Worm (Caenorhabditis elegans): ENCODE data around the gene mfsd-10.
A peak's percentile ranks its signal among the peaks of the same experiment; 100 is the strongest.

The mfsd-10 gene

DNA sequence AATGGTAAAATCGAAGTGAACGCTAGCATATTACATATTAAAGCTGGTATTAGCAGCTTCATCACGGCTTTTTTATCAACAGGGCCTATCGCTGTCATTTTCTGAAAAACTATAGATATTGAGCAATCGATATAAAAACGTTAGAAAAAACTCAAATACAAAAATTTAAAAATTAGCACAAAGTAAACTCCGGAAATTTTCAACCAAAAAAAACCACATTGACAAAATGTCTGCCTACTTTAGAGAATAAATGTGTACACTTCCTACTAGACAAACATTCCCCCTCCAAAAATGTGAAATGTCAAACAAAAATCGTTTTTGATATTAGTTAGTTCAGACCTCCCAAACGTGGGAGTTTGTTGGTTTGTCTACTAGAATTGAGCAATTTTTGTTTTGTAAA lies at the start of gene mfsd-10:
TSS of gene mfsd-10 (minus strand) at position 101 of the 400 bp plus-strand sequence.
- no peak for TF ChIP-seq unc-120 (tag; optimal IDR thresholded peaks at IDR 0.05; ENCODE audit: poor library complexity, severe bottlenecking)
- TF ChIP-seq nhr-28 (tag; optimal IDR thresholded peaks at IDR 0.05) = no peak
- no peak for TF ChIP-seq ces-1 (GFP tag; optimal IDR thresholded peaks at IDR 0.05)
- no peak for TF ChIP-seq nhr-2 (tag; optimal IDR thresholded peaks at IDR 0.05)
- no peak for TF ChIP-seq unc-39 (tag; optimal IDR thresholded peaks at IDR 0.05)
- no peak for TF ChIP-seq sem-2 (GFP tag; optimal IDR thresholded peaks at IDR 0.05)

DNA sequence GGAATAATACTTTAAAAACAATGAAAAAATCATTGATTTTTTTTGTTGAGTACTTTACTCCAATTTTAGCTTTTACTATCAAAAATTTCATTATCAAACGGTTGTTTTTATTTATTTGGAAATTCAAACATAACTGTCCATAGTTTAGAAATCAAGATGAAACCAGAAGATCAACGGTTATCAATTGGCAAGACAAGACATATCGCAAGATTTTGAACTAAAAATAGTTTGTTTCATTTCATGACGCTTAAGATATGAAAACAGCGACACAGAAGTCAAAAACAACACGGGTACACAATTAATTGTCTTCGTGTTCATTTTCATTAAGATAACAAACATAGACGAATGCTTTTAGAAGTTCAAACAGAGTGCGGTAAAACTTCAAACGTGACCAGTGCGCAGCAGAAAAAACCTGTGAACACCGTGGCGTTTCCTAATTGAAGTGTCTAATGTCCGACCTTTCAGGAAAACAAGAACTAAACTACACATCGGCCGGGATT lies 49.1 kb upstream of the mfsd-10 start:
- TF ChIP-seq ces-1 (GFP tag; optimal IDR thresholded peaks at IDR 0.05) = no peak

DNA sequence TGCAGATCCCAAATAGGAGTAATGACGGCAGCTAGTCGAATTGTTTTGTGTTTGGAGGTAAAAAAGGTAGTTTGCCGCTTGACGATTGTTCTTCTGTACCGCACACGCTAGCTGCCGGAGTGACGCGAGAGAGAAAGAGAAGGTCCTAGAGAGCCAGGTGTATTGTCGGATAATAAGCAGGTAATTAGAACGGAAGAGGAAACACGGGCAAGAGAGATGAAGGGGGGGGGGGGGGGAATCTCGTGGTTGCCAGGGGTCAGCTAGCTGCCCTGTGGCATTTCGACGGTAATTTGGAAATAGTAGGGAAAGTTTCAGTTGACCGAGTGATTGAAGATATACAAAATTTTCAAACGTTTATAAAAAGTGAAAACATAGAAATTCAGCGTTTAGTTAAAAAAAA lies 45.4 kb upstream of the mfsd-10 start, which contains the start of gene crb-1:
TSS of gene crb-1 (minus strand) at position 147 of the 400 bp plus-strand sequence.
- TF ChIP-seq tbx-8 (GFP tag; optimal IDR thresholded peaks at IDR 0.05) (no peak), sptf-1 (tag; optimal IDR thresholded peaks at IDR 0.05) (peak; percentile 62), mls-2 (tag; optimal IDR thresholded peaks at IDR 0.05) (peak; percentile 64), sem-2 (GFP tag; optimal IDR thresholded peaks at IDR 0.05) (no peak), ham-2 (GFP tag; optimal IDR thresholded peaks at IDR 0.05) (peak; percentile 49), nhr-28 (tag; optimal IDR thresholded peaks at IDR 0.05) (no peak), snpc-4 (tag; optimal IDR thresholded peaks at IDR 0.05) (no peak)

DNA sequence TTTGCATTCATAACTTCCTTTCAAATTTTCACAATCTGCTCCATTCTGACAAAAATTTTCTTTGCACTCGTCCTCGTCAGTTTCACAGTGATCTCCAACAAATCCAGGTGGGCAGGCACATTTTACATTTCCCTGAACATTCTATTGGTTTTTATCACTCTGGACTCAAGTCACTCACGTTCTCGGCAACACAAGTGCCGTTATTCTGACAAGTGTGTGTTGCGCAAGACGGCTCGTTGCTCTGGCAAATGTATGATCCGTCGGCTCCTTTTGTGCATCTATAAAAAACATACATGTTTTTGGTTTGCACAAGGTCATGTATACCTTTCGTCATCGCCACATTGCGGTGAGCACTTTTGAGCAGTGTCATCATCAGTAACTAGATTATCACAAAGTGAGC lies 44.2 kb upstream of the mfsd-10 start:
- no peak for TF ChIP-seq pha-4 (tag; optimal IDR thresholded peaks at IDR 0.05)
- TF ChIP-seq nhr-237 (tag; optimal IDR thresholded peaks at IDR 0.05) = no peak
- peak; percentile 42 for TF ChIP-seq zip-8 (tag; optimal IDR thresholded peaks at IDR 0.05)

DNA sequence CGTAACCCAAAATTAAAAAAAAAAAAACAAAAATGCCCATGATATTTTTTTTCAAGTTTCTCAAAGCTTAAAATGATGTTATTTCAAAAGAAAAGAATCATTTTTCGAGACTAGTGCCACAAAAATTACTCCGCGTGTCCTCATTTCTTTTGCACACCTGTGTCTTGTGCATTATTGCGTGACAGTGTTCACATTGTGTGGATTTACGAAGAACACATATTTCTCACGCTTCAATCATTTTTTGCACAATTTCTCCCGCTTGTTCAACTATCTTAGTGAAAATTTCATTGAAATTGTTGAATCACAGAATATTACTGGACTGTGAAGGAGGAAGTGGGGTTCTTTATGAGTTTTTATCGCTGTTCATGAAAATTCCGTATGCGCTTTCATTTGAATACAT lies 40.4 kb upstream of the mfsd-10 start:
- TF ChIP-seq ceh-43 (GFP tag; optimal IDR thresholded peaks at IDR 0.05) (no peak), elt-1 (tag; optimal IDR thresholded peaks at IDR 0.05; ENCODE audit: borderline replicate concordance, insufficient read depth) (no peak), lin-13 (tag; optimal IDR thresholded peaks at IDR 0.05) (no peak), snpc-4 (tag; optimal IDR thresholded peaks at IDR 0.05) (no peak), unc-62 (GFP tag; optimal IDR thresholded peaks at IDR 0.05) (no peak), ceh-39 (tag; optimal IDR thresholded peaks at IDR 0.05) (no peak), unc-39 (tag; optimal IDR thresholded peaks at IDR 0.05) (no peak), elt-3 (tag; optimal IDR thresholded peaks at IDR 0.05) (no peak), lsy-2 (tag; optimal IDR thresholded peaks at IDR 0.05) (no peak), hlh-1 (tag; optimal IDR thresholded peaks at IDR 0.05) (no peak), nhr-12 (tag; optimal IDR thresholded peaks at IDR 0.05) (no peak), nhr-76 (tag; optimal IDR thresholded peaks at IDR 0.05) (no peak), ham-2 (GFP tag; optimal IDR thresholded peaks at IDR 0.05) (no peak)

DNA sequence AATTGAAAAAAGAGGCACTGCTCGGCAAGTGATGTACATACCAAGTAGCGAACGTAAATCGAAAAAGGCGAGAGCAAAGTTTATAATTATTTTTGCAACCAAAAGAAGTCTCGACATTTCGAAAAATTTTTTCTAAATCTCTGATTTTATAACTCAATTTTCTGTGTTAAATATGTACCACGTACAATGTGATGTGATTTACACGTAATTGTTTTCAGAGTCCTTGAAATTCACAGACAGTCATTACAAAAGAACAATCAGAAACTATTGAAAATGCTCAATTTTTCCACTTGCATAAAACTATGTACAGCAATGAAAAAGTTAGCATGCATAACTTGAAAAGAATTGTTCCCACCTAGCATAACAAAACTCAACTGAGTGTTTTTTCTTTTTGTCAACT lies 34.6 kb upstream of the mfsd-10 start:
- TF ChIP-seq nhr-12 (tag; optimal IDR thresholded peaks at IDR 0.05) = no peak
- TF ChIP-seq lsy-2 (tag; optimal IDR thresholded peaks at IDR 0.05) = no peak
- no peak for TF ChIP-seq nhr-28 (tag; optimal IDR thresholded peaks at IDR 0.05)
- TF ChIP-seq nhr-237 (tag; optimal IDR thresholded peaks at IDR 0.05) = no peak
- no peak for TF ChIP-seq lin-32 (GFP tag; optimal IDR thresholded peaks at IDR 0.05)
- TF ChIP-seq sem-2 (GFP tag; optimal IDR thresholded peaks at IDR 0.05) = no peak
- no peak for TF ChIP-seq hlh-1 (tag; optimal IDR thresholded peaks at IDR 0.05)

DNA sequence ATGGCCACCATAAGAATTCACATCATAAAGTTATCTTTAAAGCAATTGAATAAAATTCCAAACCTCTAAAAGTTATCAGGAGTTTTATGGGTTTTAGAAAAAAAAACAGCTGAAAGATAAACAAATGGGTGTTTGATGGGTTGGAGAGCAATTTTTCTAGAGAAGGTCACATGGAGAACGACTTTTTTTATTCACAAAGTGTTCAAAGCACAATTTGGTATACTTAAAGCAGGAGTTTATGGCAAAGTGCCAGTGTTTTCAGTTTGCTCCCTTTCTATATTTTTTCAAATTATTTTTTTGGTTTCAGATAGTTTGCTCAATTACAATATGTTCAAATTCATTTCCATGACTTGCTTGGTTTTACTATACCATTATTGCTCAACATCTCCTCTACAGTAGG lies 32.8 kb upstream of the mfsd-10 start, which contains the start of gene F11C7.6:
TSS of gene F11C7.6 (plus strand) at position 301 of the 400 bp plus-strand sequence.
- TF ChIP-seq elt-3 (tag; optimal IDR thresholded peaks at IDR 0.05) = no peak
- no peak for TF ChIP-seq ceh-43 (GFP tag; optimal IDR thresholded peaks at IDR 0.05)
- no peak for TF ChIP-seq nhr-237 (tag; optimal IDR thresholded peaks at IDR 0.05)
- no peak for TF ChIP-seq sem-2 (GFP tag; optimal IDR thresholded peaks at IDR 0.05)
- no peak for TF ChIP-seq pha-4 (tag; optimal IDR thresholded peaks at IDR 0.05)

DNA sequence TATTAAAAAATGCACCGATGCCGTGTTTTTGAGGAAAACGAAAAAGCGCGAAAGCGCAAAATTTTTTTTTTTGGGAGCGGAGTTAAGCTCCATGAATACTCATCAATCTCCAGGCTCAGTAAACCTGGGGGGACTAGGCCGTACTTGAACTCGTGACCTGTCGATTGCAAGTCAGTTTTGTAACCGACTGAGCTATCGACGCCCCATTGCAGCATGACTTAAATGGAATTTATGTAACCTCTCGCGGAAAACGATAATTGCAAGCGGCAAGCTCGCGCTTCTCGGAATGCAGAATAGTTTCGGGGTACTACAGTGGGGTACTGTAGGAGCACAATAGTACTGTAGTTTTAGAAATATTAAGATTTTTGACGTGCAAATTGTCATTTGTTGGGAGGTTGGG lies 32.0 kb upstream of the mfsd-10 start:
- no peak for TF ChIP-seq M03D4.4 (tag; optimal IDR thresholded peaks at IDR 0.05)
- no peak for TF ChIP-seq nhr-237 (tag; optimal IDR thresholded peaks at IDR 0.05)
- TF ChIP-seq ces-1 (GFP tag; optimal IDR thresholded peaks at IDR 0.05) = no peak
- no peak for TF ChIP-seq nhr-2 (tag; optimal IDR thresholded peaks at IDR 0.05)
- TF ChIP-seq zip-8 (tag; optimal IDR thresholded peaks at IDR 0.05) = no peak
- no peak for TF ChIP-seq unc-39 (tag; optimal IDR thresholded peaks at IDR 0.05)

All from whole organism, mixed stage, embryonic.